Fruit fly (Drosophila melanogaster) whole organism, prepupa: Measurements from ENCODE around the gene CG6409.

ENCODE experiments used
- CG10669 ChIP-seq: fragments of 200-800 bp; sonication (Bioruptor generic); optimal IDR thresholded peaks from 3 replicates; lab custom pipeline; 2018; ENCODE audit warnings: missing biosample characterization, mild to moderate bottlenecking, missing genetic modification characterization, moderate library complexity
- CG1621 ChIP-seq: fragments of 200-800 bp; sonication (Bioruptor generic); optimal IDR thresholded peaks from 3 replicates; lab custom pipeline; 2018; ENCODE audit warnings: missing biosample characterization, mild to moderate bottlenecking, missing genetic modification characterization
- CG6792 ChIP-seq: fragments of 200-800 bp; sonication (Bioruptor generic); optimal IDR thresholded peaks from 3 replicates; lab custom pipeline; 2016; ENCODE audit warnings: missing biosample characterization, missing genetic modification characterization
- CG8119 ChIP-seq: fragments of 200-800 bp; sonication (Bioruptor generic); IDR thresholded peaks from 3 replicates; pipeline ENCODE4 v1.3.6; 2022; ENCODE audit warnings: missing biosample characterization, missing genetic modification characterization
- Gug ChIP-seq: fragments of 200-800 bp; sonication (Bioruptor generic); IDR thresholded peaks from 2 replicates; pipeline ENCODE4 v1.3.6; 2022; ENCODE audit warnings: missing biosample characterization, missing genetic modification characterization
- Smox ChIP-seq: fragments of 200-800 bp; sonication (Bioruptor generic); optimal IDR thresholded peaks from 3 replicates; lab custom pipeline; 2016; ENCODE audit warnings: missing biosample characterization, missing genetic modification characterization
- spab ChIP-seq: fragments of 200-800 bp; sonication (Bioruptor generic); optimal IDR thresholded peaks from 2 replicates; lab custom pipeline; 2017; ENCODE audit warnings: missing biosample characterization, mild to moderate bottlenecking, missing genetic modification characterization, missing genetic modification reagents
- ss ChIP-seq, 2 experiments: fragments of 200-800 bp; sonication (Bioruptor generic); optimal IDR thresholded peaks; 2 replicates in 1 of 2; 3 replicates in 1 of 2; lab custom pipeline; 2017 to 2018; ENCODE audit warnings: mild to moderate bottlenecking in 2 of 2, missing biosample characterization in 2 of 2, missing genetic modification characterization in 2 of 2, moderate library complexity in 1 of 2

DNA sequence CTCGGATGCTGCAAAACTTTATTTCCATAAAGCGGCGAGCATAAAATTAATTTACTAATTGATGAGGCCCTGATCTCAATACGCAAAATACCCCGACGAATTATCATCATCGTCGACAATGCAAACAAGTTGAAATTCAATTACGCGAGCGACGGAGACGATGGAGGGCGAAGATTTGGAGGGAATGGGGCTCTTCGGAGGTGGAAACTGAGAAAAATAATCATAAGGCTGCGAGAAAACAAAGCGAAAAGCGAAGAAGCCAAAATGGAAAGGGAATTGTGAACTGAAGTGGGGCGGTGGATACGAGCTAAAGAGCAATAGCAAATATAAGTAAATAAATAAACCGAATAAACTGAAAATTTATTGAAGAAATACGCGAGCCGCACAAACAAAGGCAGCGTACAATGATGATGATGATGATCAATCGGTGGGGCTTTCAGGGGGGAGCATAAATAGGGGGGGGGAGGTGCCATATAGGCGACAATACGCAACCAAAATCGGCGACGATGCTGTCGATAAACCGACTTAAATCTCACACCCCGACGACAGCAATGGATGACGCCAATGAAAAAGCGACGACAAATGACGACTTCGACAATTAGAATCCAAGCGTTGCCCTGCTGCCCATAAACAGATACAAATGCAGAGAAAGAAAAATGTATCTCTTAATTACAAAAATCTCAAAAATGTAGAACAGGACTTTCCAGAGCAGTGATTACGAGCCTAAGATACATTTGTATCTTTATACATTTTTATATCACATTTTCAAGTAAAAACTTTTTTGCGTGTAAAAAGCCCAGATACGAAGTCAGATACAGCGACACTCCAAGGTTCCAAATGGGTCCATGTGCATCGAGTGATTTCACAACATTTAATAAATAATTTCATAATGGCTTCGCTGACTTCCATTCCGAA lies 44.1 kb downstream of the CG6409 start:
- TF ChIP-seq CG6792 (peak; percentile 69), CG8119 (GFP tag; lab: Robert Waterston, UW) (peak; percentile 71; the same call in 2 of the 3 replicates), Smox (GFP tag; lab: Kevin White, UChicago) (peak; percentile 67), ss (GFP tag; optimal IDR thresholded peaks at IDR 0.05; lab: Kevin White, UChicago) (peak; percentile 34 to 51), CG1621 (tag; lab: Kevin White, UChicago) (peak; percentile 56), spab (GFP tag; lab: Kevin White, UChicago) (peak; percentile 52), CG10669 (GFP tag; lab: Kevin White, UChicago) (peak; percentile 66), Gug (peak; percentile 64)
